Fruit fly (Drosophila melanogaster) whole organism, embryonic: ENCODE measurements around the gene Tcs3.

Experiments
- Aef1 ChIP-seq: fragments of 200-800 bp; sonication (Bioruptor generic); IDR thresholded peaks from 3 replicates; pipeline ENCODE4 v1.3.6; 2022; ENCODE audit warnings: missing biosample characterization, missing genetic modification characterization
- Antp ChIP-seq: fragments of 200-800 bp; sonication (Bioruptor generic); optimal IDR thresholded peaks from 3 replicates; lab custom pipeline; 2016; ENCODE audit warnings: missing biosample characterization, missing genetic modification characterization
- CG10147 ChIP-seq: fragments of 200-800 bp; sonication (Bioruptor generic); optimal IDR thresholded peaks from 2 replicates; lab custom pipeline; 2019; ENCODE audit warnings: missing biosample characterization, mild to moderate bottlenecking, missing genetic modification characterization, moderate library complexity
- CG10274 ChIP-seq: fragments of 200-800 bp; sonication (Bioruptor generic); optimal IDR thresholded peaks from 3 replicates; lab custom pipeline; 2017; ENCODE audit warnings: missing biosample characterization, mild to moderate bottlenecking, missing genetic modification characterization
- CG10366 ChIP-seq: fragments of 200-800 bp; sonication (Bioruptor generic); IDR thresholded peaks from 2 replicates; pipeline ENCODE4 v1.3.6; 2022; ENCODE audit warnings: missing biosample characterization, missing genetic modification characterization
- CG12942 ChIP-seq: fragments of 200-800 bp; sonication (Bioruptor generic); optimal IDR thresholded peaks from 3 replicates; lab custom pipeline; 2016; ENCODE audit warnings: missing biosample characterization, missing genetic modification characterization
- CG16815 ChIP-seq: fragments of 200-800 bp; sonication (Bioruptor generic); optimal IDR thresholded peaks from 3 replicates; lab custom pipeline; 2017; ENCODE audit warnings: missing biosample characterization, mild to moderate bottlenecking, missing genetic modification characterization
- CG16863 ChIP-seq: fragments of 200-800 bp; sonication (Bioruptor generic); optimal IDR thresholded peaks from 3 replicates; lab custom pipeline; 2016; ENCODE audit warnings: missing biosample characterization, missing genetic modification characterization
- CG17359 ChIP-seq: fragments of 200-800 bp; sonication (Bioruptor generic); optimal IDR thresholded peaks from 3 replicates; lab custom pipeline; 2018; ENCODE audit warnings: missing biosample characterization, mild to moderate bottlenecking, missing genetic modification characterization, moderate library complexity
- CG2120 ChIP-seq: fragments of 200-800 bp; sonication (Bioruptor generic); optimal IDR thresholded peaks from 3 replicates; lab custom pipeline; 2016; ENCODE audit warnings: missing biosample characterization, missing genetic modification characterization
- CG2712 ChIP-seq: fragments of 200-800 bp; optimal IDR thresholded peaks from 3 replicates; lab custom pipeline; 2019; ENCODE audit warnings: missing biosample characterization, mild to moderate bottlenecking, missing genetic modification characterization, moderate library complexity
- CG2889 ChIP-seq: fragments of 200-800 bp; sonication (Bioruptor generic); IDR thresholded peaks from 3 replicates; pipeline ENCODE4 v1.3.6; 2022; ENCODE audit warnings: missing biosample characterization, missing genetic modification characterization
- CG30431 ChIP-seq: fragments of 200-800 bp; sonication (Bioruptor generic); optimal IDR thresholded peaks from 2 replicates; lab custom pipeline; 2017; ENCODE audit warnings: missing biosample characterization, missing genetic modification characterization
- CG31224 ChIP-seq: fragments of 200-800 bp; sonication (Bioruptor generic); IDR thresholded peaks from 2 replicates; pipeline ENCODE4 v1.3.6; 2022; ENCODE audit warnings: missing biosample characterization, missing genetic modification characterization
- CG31365 ChIP-seq: fragments of 200-800 bp; sonication (Bioruptor generic); optimal IDR thresholded peaks from 2 replicates; lab custom pipeline; 2018; ENCODE audit warnings: missing biosample characterization, mild to moderate bottlenecking, missing genetic modification characterization
- CG32532 ChIP-seq: fragments of 200-800 bp; sonication (Bioruptor generic); IDR thresholded peaks from 2 replicates; pipeline ENCODE4 v1.3.6; 2022; ENCODE audit warnings: missing biosample characterization, missing genetic modification characterization
- CG32772 ChIP-seq: fragments of 200-800 bp; sonication (Bioruptor generic); IDR thresholded peaks from 2 replicates; pipeline ENCODE4 v1.3.6; 2022; ENCODE audit warnings: missing biosample characterization, missing genetic modification characterization
- CG3281 ChIP-seq: fragments of 200-800 bp; sonication (Bioruptor generic); optimal IDR thresholded peaks from 3 replicates; lab custom pipeline; 2017; ENCODE audit warnings: missing biosample characterization, mild to moderate bottlenecking, missing genetic modification characterization
- CG3847 ChIP-seq: fragments of 200-800 bp; sonication (Bioruptor generic); IDR thresholded peaks from 2 replicates; pipeline ENCODE4 v1.3.6; 2022; ENCODE audit warnings: missing biosample characterization, missing genetic modification characterization
- CG4730 ChIP-seq: fragments of 200-800 bp; sonication (Bioruptor generic); IDR thresholded peaks from 2 replicates; pipeline ENCODE4 v1.3.6; 2022; ENCODE audit warnings: missing biosample characterization, missing genetic modification characterization
- CG5953 ChIP-seq: fragments of 200-800 bp; sonication (Bioruptor generic); IDR thresholded peaks from 2 replicates; pipeline ENCODE4 v1.3.6; 2022; ENCODE audit warnings: missing biosample characterization, missing genetic modification characterization
- CG6654 ChIP-seq: fragments of 200-800 bp; sonication (Bioruptor generic); optimal IDR thresholded peaks from 2 replicates; lab custom pipeline; 2017; ENCODE audit warnings: missing biosample characterization, mild to moderate bottlenecking, missing genetic modification characterization
- CG6689 ChIP-seq: fragments of 200-800 bp; sonication (Bioruptor generic); IDR thresholded peaks from 2 replicates; pipeline ENCODE4 v1.3.6; 2022; ENCODE audit warnings: missing biosample characterization, missing genetic modification characterization
- CG7987 ChIP-seq: fragments of 200-800 bp; sonication (Bioruptor generic); optimal IDR thresholded peaks from 2 replicates; lab custom pipeline; 2018; ENCODE audit warnings: missing biosample characterization, mild to moderate bottlenecking, missing genetic modification characterization, moderate library complexity
- CG9797 ChIP-seq: fragments of 200-800 bp; sonication (Bioruptor generic); optimal IDR thresholded peaks from 3 replicates; lab custom pipeline; 2018; ENCODE audit warnings: missing biosample characterization, mild to moderate bottlenecking, missing genetic modification characterization
- CG9932 ChIP-seq: fragments of 200-800 bp; sonication (Bioruptor generic); IDR thresholded peaks from 2 replicates; pipeline ENCODE4 v1.3.6; 2022; ENCODE audit warnings: missing biosample characterization, missing genetic modification characterization
- Camta ChIP-seq: fragments of 200-800 bp; sonication (Bioruptor generic); optimal IDR thresholded peaks from 2 replicates; lab custom pipeline; 2016; ENCODE audit warnings: missing biosample characterization, missing genetic modification characterization
- H2.0 ChIP-seq: fragments of 200-800 bp; sonication (Bioruptor generic); IDR thresholded peaks from 2 replicates; pipeline ENCODE4 v1.3.6; 2022; ENCODE audit warnings: missing biosample characterization, missing genetic modification characterization
- HLH54F ChIP-seq: fragments of 200-800 bp; sonication (Bioruptor generic); optimal IDR thresholded peaks from 3 replicates; lab custom pipeline; 2016; ENCODE audit warnings: missing biosample characterization, missing genetic modification characterization
- NfI ChIP-seq: fragments of 200-800 bp; sonication (Bioruptor generic); optimal IDR thresholded peaks from 3 replicates; lab custom pipeline; 2018; ENCODE audit warnings: missing biosample characterization, mild to moderate bottlenecking, missing genetic modification characterization, moderate library complexity
- Sry-β ChIP-seq: fragments of 200-800 bp; sonication (Bioruptor generic); optimal IDR thresholded peaks from 2 replicates; lab custom pipeline; 2018; ENCODE audit warnings: missing biosample characterization, mild to moderate bottlenecking, missing genetic modification characterization, moderate library complexity
- Stat92E ChIP-seq, 3 experiments: fragments of >200 bp in 2 of 3; fragments of 200-800 bp in 1 of 3; sonication (Bioruptor generic) in 1 of 3; optimal IDR thresholded peaks; 2 replicates each; lab custom pipeline; 2017 to 2019; ENCODE audit warnings: missing biosample characterization in 3 of 3, missing genetic modification characterization in 3 of 3, mild to moderate bottlenecking in 1 of 3, moderate library complexity in 1 of 3
- Xbp1 ChIP-seq: fragments of 200-800 bp; sonication (Bioruptor generic); optimal IDR thresholded peaks from 3 replicates; lab custom pipeline; 2016; ENCODE audit warnings: missing biosample characterization, mild to moderate bottlenecking, missing genetic modification characterization
- YL-1 ChIP-seq: fragments of 200-800 bp; sonication (Bioruptor generic); optimal IDR thresholded peaks from 3 replicates; lab custom pipeline; 2017; ENCODE audit warnings: missing biosample characterization, mild to moderate bottlenecking, missing genetic modification characterization
- ac ChIP-seq: fragments of 200-800 bp; sonication (Bioruptor generic); optimal IDR thresholded peaks from 3 replicates; lab custom pipeline; 2017; ENCODE audit warnings: missing biosample characterization, mild to moderate bottlenecking, missing genetic modification characterization
- chinmo ChIP-seq: fragments of 200-800 bp; sonication (Bioruptor generic); IDR thresholded peaks from 4 replicates; pipeline ENCODE4 v1.3.6; 2022; ENCODE audit warnings: missing biosample characterization, missing genetic modification characterization; ENCODE audit not compliant: partially characterized antibody
- disco-r ChIP-seq: fragments of 200-800 bp; sonication (Bioruptor generic); optimal IDR thresholded peaks from 2 replicates; lab custom pipeline; 2016; ENCODE audit warnings: missing biosample characterization, missing genetic modification characterization
- ftz-f1 ChIP-seq: fragments of 200-800 bp; sonication (Bioruptor generic); optimal IDR thresholded peaks from 2 replicates; lab custom pipeline; 2016; ENCODE audit warnings: missing biosample characterization, missing genetic modification characterization
- gcm ChIP-seq: fragments of 200-800 bp; sonication (Bioruptor generic); optimal IDR thresholded peaks from 2 replicates; lab custom pipeline; 2019; ENCODE audit warnings: missing biosample characterization, mild to moderate bottlenecking, missing genetic modification characterization, moderate library complexity
- gt ChIP-seq: fragments of 200-800 bp; sonication (Bioruptor generic); IDR thresholded peaks from 2 replicates; pipeline ENCODE4 v1.3.6; 2022; ENCODE audit warnings: missing biosample characterization, missing genetic modification characterization
- hbn ChIP-seq: fragments of 200-800 bp; sonication (Bioruptor generic); IDR thresholded peaks from 2 replicates; pipeline ENCODE4 v1.3.6; 2022; ENCODE audit warnings: missing biosample characterization, missing genetic modification characterization; ENCODE audit not compliant: partially characterized antibody
- lilli ChIP-seq: fragments of 200-800 bp; sonication (Bioruptor generic); optimal IDR thresholded peaks from 3 replicates; lab custom pipeline; 2016; ENCODE audit warnings: missing biosample characterization, missing genetic modification characterization
- lov ChIP-seq, 2 experiments: fragments of 200-800 bp in 1 of 2; fragments of >200 bp in 1 of 2; sonication (Bioruptor generic) in 1 of 2; IDR thresholded peaks in 1 of 2; optimal IDR thresholded peaks in 1 of 2; 2 replicates in 1 of 2; 3 replicates in 1 of 2; pipeline versions ENCODE4 v1.3.6 to Lab custom; 2017 to 2022; ENCODE audit warnings: missing biosample characterization in 1 of 2, missing genetic modification characterization in 1 of 2
- org-1 ChIP-seq: fragments of 200-800 bp; sonication (Bioruptor generic); optimal IDR thresholded peaks from 2 replicates; lab custom pipeline; 2017; ENCODE audit warnings: missing biosample characterization, missing genetic modification characterization
- prd ChIP-seq, 3 experiments: fragments of >200 bp in 2 of 3; fragments of 200-800 bp in 1 of 3; sonication (Bioruptor generic) in 1 of 3; optimal IDR thresholded peaks in 2 of 3; IDR thresholded peaks in 1 of 3; 2 replicates in 2 of 3; 3 replicates in 1 of 3; pipeline versions ENCODE4 v1.3.6 to Lab custom; 2017 to 2022; ENCODE audit warnings: missing biosample characterization in 1 of 3, missing genetic modification characterization in 1 of 3
- ranshi ChIP-seq: fragments of 200-800 bp; sonication (Bioruptor generic); IDR thresholded peaks from 2 replicates; pipeline ENCODE4 v1.3.6; 2022; ENCODE audit warnings: missing biosample characterization, missing genetic modification characterization
- sisA ChIP-seq: fragments of 200-800 bp; sonication (Bioruptor generic); IDR thresholded peaks from 2 replicates; pipeline ENCODE4 v1.3.6; 2022; ENCODE audit warnings: missing biosample characterization, missing genetic modification characterization
- stwl ChIP-seq: fragments of 200-800 bp; sonication (Bioruptor generic); optimal IDR thresholded peaks from 3 replicates; lab custom pipeline; 2018; ENCODE audit warnings: missing biosample characterization, mild to moderate bottlenecking, missing genetic modification characterization, moderate library complexity
- tll ChIP-seq, 2 experiments: fragments of 200-800 bp in 1 of 2; fragments of >200 bp in 1 of 2; sonication (Bioruptor generic) in 1 of 2; optimal IDR thresholded peaks; 2 replicates each; lab custom pipeline; 2017 to 2019; ENCODE audit warnings: missing biosample characterization in 2 of 2, missing genetic modification characterization in 2 of 2, mild to moderate bottlenecking in 1 of 2, moderate library complexity in 1 of 2

Tcs3 gene

dm6 chr3L:16309972-16310371 lies 41.8 kb upstream of the Tcs3 start:
- TF ChIP-seq CG5953 (GFP tag; lab: Robert Waterston, UW) (no peak), CG2889 (GFP tag; lab: Robert Waterston, UW) (no peak), ftz-f1 (GFP tag; lab: Kevin White, UChicago) (no peak), CG2120 (peak; percentile 67), CG4730 (no peak), CG7987 (no peak), prd (optimal IDR thresholded peaks at IDR 0.05; lab: Kevin White, UChicago) (no peak), prd (GFP tag; IDR thresholded peaks at IDR 0.05; lab: Robert Waterston, UW) (no peak), CG9797 (no peak), chinmo (GFP tag; lab: Robert Waterston, UW) (0 out of 4 replicates have a peak, but pooled peaks have one; percentile 24), H2.0 (GFP tag; lab: Robert Waterston, UW) (peak; percentile 49; the same call in 1 of the 2 replicates), gt (GFP tag; lab: Robert Waterston, UW) (no peak), CG16815 (GFP tag; lab: Kevin White, UChicago) (peak; percentile 14), tll (GFP tag; optimal IDR thresholded peaks at IDR 0.05; lab: Kevin White, UChicago) (no peak), Antp (GFP tag; lab: Kevin White, UChicago) (peak; percentile 5), CG3847 (GFP tag; lab: Robert Waterston, UW) (peak; percentile 26; the same call in 1 of the 2 replicates), CG6689 (GFP tag; lab: Robert Waterston, UW) (no peak), CG31365 (no peak), lov (optimal IDR thresholded peaks at IDR 0.05; lab: Kevin White, UChicago) (no peak), lov (GFP tag; IDR thresholded peaks at IDR 0.05; lab: Robert Waterston, UW) (no peak), lilli (peak; percentile 43), CG16863 (GFP tag; lab: Kevin White, UChicago) (no peak), Xbp1 (GFP tag; lab: Kevin White, UChicago) (no peak), CG2712 (tag; lab: Kevin White, UChicago) (no peak), org-1 (GFP tag; lab: Kevin White, UChicago) (peak; percentile 37), CG6654 (GFP tag; lab: Kevin White, UChicago) (no peak), CG10274 (GFP tag; lab: Kevin White, UChicago) (no peak), gcm (no peak), CG9932 (GFP tag; lab: Robert Waterston, UW) (peak; percentile 75), hbn (GFP tag; lab: Robert Waterston, UW) (no peak), NfI (GFP tag; lab: Kevin White, UChicago) (no peak), CG17359 (tag; lab: Kevin White, UChicago) (no peak), CG10147 (GFP tag; lab: Kevin White, UChicago) (no peak), Stat92E (GFP tag; optimal IDR thresholded peaks at IDR 0.05; lab: Kevin White, UChicago) (no peak), CG12942 (GFP tag; lab: Kevin White, UChicago) (no peak), CG30431 (GFP tag; lab: Kevin White, UChicago) (no peak), stwl (tag; lab: Kevin White, UChicago) (no peak), sisA (GFP tag; lab: Robert Waterston, UW) (peak; percentile 21; the same call in 1 of the 2 replicates), Sry-β (GFP tag; lab: Kevin White, UChicago) (no peak), Aef1 (GFP tag; lab: Robert Waterston, UW) (0 out of 3 replicates have a peak, but pooled peaks have one; percentile 33), disco-r (GFP tag; lab: Kevin White, UChicago) (no peak), YL-1 (no peak), CG10366 (GFP tag; lab: Robert Waterston, UW) (0 out of 2 replicates have a peak, but pooled peaks have one; percentile 13), HLH54F (no peak), ac (GFP tag; lab: Kevin White, UChicago) (no peak), ranshi (GFP tag; lab: Robert Waterston, UW) (0 out of 2 replicates have a peak, but pooled peaks have one; percentile 29), Camta (GFP tag; lab: Kevin White, UChicago) (no peak), CG3281 (GFP tag; lab: Kevin White, UChicago) (peak; percentile 27), CG32532 (0 out of 2 replicates have a peak, but pooled peaks have one; percentile 6), CG31224 (GFP tag; lab: Robert Waterston, UW) (0 out of 2 replicates have a peak, but pooled peaks have one; percentile 20), CG32772 (GFP tag; lab: Robert Waterston, UW) (no peak)
